Worm (Caenorhabditis elegans) whole organism, late embryonic: ENCODE data around the gene cor-1.

Source experiments
- K02D7.2 ChIP-seq: sonication (generic microtip); optimal IDR thresholded peaks from 2 replicates; lab custom pipeline; 2017; ENCODE audit warnings: mild to moderate bottlenecking, missing genetic modification characterization, missing compliant biosample characterization
- K09A11.1 ChIP-seq: sonication (generic microtip); optimal IDR thresholded peaks from 2 replicates; lab custom pipeline; 2017; ENCODE audit warnings: antibody characterized with exemption, mild to moderate bottlenecking, missing genetic modification characterization, missing compliant biosample characterization; ENCODE audit not compliant: insufficient read depth
- T23F11.4 ChIP-seq: fragments of 200-800 bp; sonication (Bioruptor generic); optimal IDR thresholded peaks from 2 replicates; lab custom pipeline; 2018; ENCODE audit warnings: mild to moderate bottlenecking, missing genetic modification characterization, missing compliant biosample characterization
- ceh-18 ChIP-seq: sonication (generic microtip); optimal IDR thresholded peaks from 2 replicates; lab custom pipeline; 2016; ENCODE audit warnings: missing genetic modification characterization, missing compliant biosample characterization
- ceh-19 ChIP-seq: fragments of 200-800 bp; sonication (Bioruptor generic); optimal IDR thresholded peaks from 2 replicates; lab custom pipeline; 2018; ENCODE audit warnings: mild to moderate bottlenecking, missing genetic modification characterization, missing compliant biosample characterization
- ceh-22 ChIP-seq: sonication (generic microtip); optimal IDR thresholded peaks from 2 replicates; lab custom pipeline; 2017; ENCODE audit warnings: missing biosample characterization, missing genetic modification characterization
- ceh-30 ChIP-seq: fragments of 150-350 bp; optimal IDR thresholded peaks from 2 replicates; lab custom pipeline; 2014; ENCODE audit warnings: missing biosample characterization, missing genetic modification characterization
- ceh-34 ChIP-seq: sonication (generic microtip); optimal IDR thresholded peaks from 2 replicates; lab custom pipeline; 2016; ENCODE audit warnings: mild to moderate bottlenecking, missing genetic modification characterization, missing compliant biosample characterization
- ceh-9 ChIP-seq: sonication (generic microtip); optimal IDR thresholded peaks from 2 replicates; lab custom pipeline; 2016; ENCODE audit warnings: mild to moderate bottlenecking, missing genetic modification characterization, inconsistent platforms, missing compliant biosample characterization
- che-1 ChIP-seq: sonication (generic microtip); optimal IDR thresholded peaks from 2 replicates; lab custom pipeline; 2016; ENCODE audit warnings: mild to moderate bottlenecking, missing genetic modification characterization, missing compliant biosample characterization
- dve-1 ChIP-seq: sonication (generic microtip); optimal IDR thresholded peaks from 2 replicates; lab custom pipeline; 2017; ENCODE audit warnings: antibody characterized with exemption, mild to moderate bottlenecking, missing genetic modification characterization, missing compliant biosample characterization
- elt-4 ChIP-seq: sonication (generic microtip); optimal IDR thresholded peaks from 2 replicates; lab custom pipeline; 2016; ENCODE audit warnings: missing genetic modification characterization, missing compliant biosample characterization
- fkh-10 ChIP-seq: fragments of 150-350 bp; optimal IDR thresholded peaks from 2 replicates; lab custom pipeline; 2014; ENCODE audit warnings: missing biosample characterization, missing genetic modification reagents, missing genetic modification characterization
- fkh-6 ChIP-seq: sonication (generic microtip); optimal IDR thresholded peaks from 2 replicates; lab custom pipeline; 2016; ENCODE audit warnings: missing genetic modification characterization, missing compliant biosample characterization
- hlh-13 ChIP-seq: fragments of 200-800 bp; sonication (Bioruptor generic); optimal IDR thresholded peaks from 2 replicates; lab custom pipeline; 2018; ENCODE audit warnings: mild to moderate bottlenecking, missing genetic modification characterization, missing compliant biosample characterization
- hlh-30 ChIP-seq: sonication (generic microtip); optimal IDR thresholded peaks from 2 replicates; lab custom pipeline; 2017; ENCODE audit warnings: antibody characterized with exemption, missing genetic modification characterization, missing compliant biosample characterization; ENCODE audit not compliant: insufficient read depth
- hlh-8 ChIP-seq: sonication (generic microtip); optimal IDR thresholded peaks from 2 replicates; lab custom pipeline; 2016; ENCODE audit warnings: missing genotype, missing genetic modification characterization, missing compliant biosample characterization
- lin-11 ChIP-seq: fragments of 200-800 bp; sonication (Bioruptor generic); optimal IDR thresholded peaks from 2 replicates; lab custom pipeline; 2018; ENCODE audit warnings: mild to moderate bottlenecking, missing genetic modification characterization, missing compliant biosample characterization
- mec-3 ChIP-seq: sonication (generic microtip); optimal IDR thresholded peaks from 2 replicates; lab custom pipeline; 2016; ENCODE audit warnings: borderline replicate concordance, missing genetic modification characterization, missing compliant biosample characterization
- nfya-1 ChIP-seq: sonication (generic microtip); optimal IDR thresholded peaks from 2 replicates; lab custom pipeline; 2017; ENCODE audit warnings: missing genetic modification characterization, mild to moderate bottlenecking, missing compliant biosample characterization, antibody characterized with exemption, moderate library complexity
- nhr-232 ChIP-seq: sonication (generic microtip); optimal IDR thresholded peaks from 2 replicates; lab custom pipeline; 2016; ENCODE audit warnings: missing genetic modification characterization, missing compliant biosample characterization
- pat-9 ChIP-seq: fragments of 200-800 bp; sonication (Bioruptor generic); optimal IDR thresholded peaks from 2 replicates; lab custom pipeline; 2018; ENCODE audit warnings: mild to moderate bottlenecking, missing genetic modification characterization, moderate library complexity, missing compliant biosample characterization
- pax-1 ChIP-seq: fragments of 150-350 bp; optimal IDR thresholded peaks from 2 replicates; lab custom pipeline; 2014; ENCODE audit warnings: missing biosample characterization, missing genetic modification characterization
- pha-2 ChIP-seq: sonication (generic microtip); optimal IDR thresholded peaks from 2 replicates; lab custom pipeline; 2017; ENCODE audit warnings: mild to moderate bottlenecking, missing genetic modification characterization, missing compliant biosample characterization
- pha-4 ChIP-seq: fragments of 150-350 bp; optimal IDR thresholded peaks from 2 replicates; lab custom pipeline; 2018; ENCODE audit warnings: missing biosample characterization, missing genetic modification reagents, missing genetic modification characterization
- pqm-1 ChIP-seq: sonication (generic microtip); optimal IDR thresholded peaks from 2 replicates; lab custom pipeline; 2016; ENCODE audit warnings: missing genetic modification characterization, missing compliant biosample characterization
- ref-2 ChIP-seq: sonication (generic microtip); optimal IDR thresholded peaks from 2 replicates; lab custom pipeline; 2016; ENCODE audit warnings: missing genetic modification characterization, missing compliant biosample characterization
- rnt-1 ChIP-seq: sonication (generic microtip); optimal IDR thresholded peaks from 2 replicates; lab custom pipeline; 2016; ENCODE audit warnings: missing genetic modification characterization, missing compliant biosample characterization
- sdc-2 ChIP-seq: sonication (generic microtip); optimal IDR thresholded peaks from 2 replicates; lab custom pipeline; 2016; ENCODE audit warnings: missing genotype, missing genetic modification characterization, missing compliant biosample characterization
- syd-9 ChIP-seq: sonication (generic microtip); optimal IDR thresholded peaks from 2 replicates; lab custom pipeline; 2016; ENCODE audit warnings: mild to moderate bottlenecking, missing genetic modification characterization, moderate library complexity, missing compliant biosample characterization
- tbx-2 ChIP-seq: sonication (generic microtip); optimal IDR thresholded peaks from 2 replicates; lab custom pipeline; 2016; ENCODE audit warnings: missing genetic modification characterization, missing compliant biosample characterization
- tbx-7 ChIP-seq: sonication (generic microtip); optimal IDR thresholded peaks from 2 replicates; lab custom pipeline; 2016; ENCODE audit warnings: missing genotype, missing genetic modification characterization, missing compliant biosample characterization
- unc-3 ChIP-seq, 2 experiments: fragments of 200-800 bp in 1 of 2; sonication (Bioruptor generic) in 1 of 2; sonication (generic microtip) in 1 of 2; conservative IDR thresholded peaks in 1 of 2; optimal IDR thresholded peaks in 1 of 2; 2 replicates each; pipeline versions ENCODE4 v1.3.6 to Lab custom; 2016 to 2022; ENCODE audit warnings: missing compliant biosample characterization in 2 of 2, missing genetic modification characterization in 2 of 2, missing genetic modification reagents in 1 of 2
- unc-55 ChIP-seq: sonication (generic microtip); optimal IDR thresholded peaks from 2 replicates; lab custom pipeline; 2017; ENCODE audit warnings: missing biosample characterization, missing genetic modification reagents, missing genetic modification characterization
- ztf-16 ChIP-seq: sonication (generic microtip); optimal IDR thresholded peaks from 2 replicates; lab custom pipeline; 2017; ENCODE audit warnings: missing genetic modification characterization, missing compliant biosample characterization

Gene cor-1

ce11 chrIII:10241332-10241829 is 7.5 kb upstream of the cor-1 start:
- TF ChIP-seq rnt-1 (tag; lab: Kevin White, UChicago) (no peak), dve-1 (tag; lab: Kevin White, UChicago) (no peak), syd-9 (tag; lab: Kevin White, UChicago) (no peak), mec-3 (tag; lab: Kevin White, UChicago) (no peak), che-1 (tag; lab: Kevin White, UChicago) (no peak), ceh-18 (tag; lab: Kevin White, UChicago) (no peak), ztf-16 (tag; lab: Kevin White, UChicago) (no peak), fkh-6 (tag; lab: Kevin White, UChicago) (no peak), pha-2 (tag; lab: Kevin White, UChicago) (no peak), hlh-30 (tag; lab: Kevin White, UChicago) (no peak), pha-4 (tag; lab: Kevin White, UChicago) (no peak), sdc-2 (no peak), ceh-22 (tag; lab: Kevin White, UChicago) (no peak), ceh-19 (GFP tag; lab: Kevin White, UChicago) (no peak), nhr-232 (no peak), ceh-34 (no peak)
- TF ChIP-seq, all 69 proteins: peak for 0

DNA sequence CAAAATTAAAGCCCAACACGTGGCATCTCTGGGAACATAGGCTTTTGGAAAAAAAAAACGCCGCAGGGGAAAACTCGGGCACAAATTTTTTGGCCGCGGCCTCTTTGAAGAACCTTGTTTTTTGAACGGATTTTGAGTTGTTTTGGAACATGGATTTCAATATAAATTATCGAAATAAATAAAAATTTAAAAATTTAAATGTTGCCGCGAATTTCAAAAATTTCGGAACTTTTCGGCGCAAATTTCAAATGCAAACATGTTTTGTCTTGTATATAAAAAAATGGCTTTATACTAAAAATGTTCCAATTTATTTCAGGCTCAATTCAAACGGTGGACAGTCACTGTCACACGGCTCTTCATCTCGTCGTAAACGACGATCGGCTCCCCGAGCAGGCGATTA is 4.9 kb upstream of the cor-1 start:
- no peak for TF ChIP-seq pat-9 (tag; lab: Kevin White, UChicago)
- no peak for TF ChIP-seq syd-9 (tag; lab: Kevin White, UChicago)
- no peak for TF ChIP-seq T23F11.4 (GFP tag; lab: Kevin White, UChicago)
- TF ChIP-seq tbx-2 (tag; lab: Kevin White, UChicago) = no peak
- no peak for TF ChIP-seq nhr-232
- TF ChIP-seq, all 69 proteins: peak for 0

ce11 chrIII:10251114-10251513 is 2.2 kb downstream of the cor-1 start:
- TF ChIP-seq ceh-30 (tag; lab: Kevin White, UChicago) (no peak), unc-3 (GFP tag; conservative IDR thresholded peaks at IDR 0.05; lab: Robert Waterston, UW) (no peak), unc-3 (tag; optimal IDR thresholded peaks at IDR 0.05; lab: Kevin White, UChicago) (no peak), nfya-1 (no peak), hlh-30 (tag; lab: Kevin White, UChicago) (no peak), fkh-10 (GFP tag; lab: Kevin White, UChicago) (no peak), pqm-1 (tag; lab: Kevin White, UChicago) (no peak), ceh-34 (no peak), ref-2 (tag; lab: Kevin White, UChicago) (no peak), lin-11 (tag; lab: Kevin White, UChicago) (no peak), pat-9 (tag; lab: Kevin White, UChicago) (no peak), ceh-9 (tag; lab: Kevin White, UChicago) (no peak), pax-1 (tag; lab: Kevin White, UChicago) (no peak), unc-55 (GFP tag; lab: Kevin White, UChicago) (no peak), dve-1 (tag; lab: Kevin White, UChicago) (no peak), ceh-18 (tag; lab: Kevin White, UChicago) (no peak), tbx-7 (no peak)

- no peak for TF ChIP-seq ceh-18 (tag; lab: Kevin White, UChicago)
Measured at ce11 chrIII:10253334-10253733, 4.4 kb downstream of the cor-1 start.

ce11 chrIII:10254583-10254982 is 5.7 kb downstream of the cor-1 start, which contains the start of gene R01H10.4:
Gene R01H10.4 (plus strand): TSS chrIII:10254818.
- TF ChIP-seq hlh-8 (tag; lab: Kevin White, UChicago) (no peak), ref-2 (tag; lab: Kevin White, UChicago) (no peak), fkh-6 (tag; lab: Kevin White, UChicago) (no peak), K09A11.1 (tag; lab: Kevin White, UChicago) (no peak), pax-1 (tag; lab: Kevin White, UChicago) (no peak), hlh-13 (GFP tag; lab: Kevin White, UChicago) (no peak), pqm-1 (tag; lab: Kevin White, UChicago) (no peak), elt-4 (tag; lab: Kevin White, UChicago) (no peak), K02D7.2 (tag; lab: Kevin White, UChicago) (no peak), ceh-30 (tag; lab: Kevin White, UChicago) (no peak), sdc-2 (no peak), pha-2 (tag; lab: Kevin White, UChicago) (no peak)
